Worm (Caenorhabditis elegans): Measurements from ENCODE around the gene sel-11.

DNA sequence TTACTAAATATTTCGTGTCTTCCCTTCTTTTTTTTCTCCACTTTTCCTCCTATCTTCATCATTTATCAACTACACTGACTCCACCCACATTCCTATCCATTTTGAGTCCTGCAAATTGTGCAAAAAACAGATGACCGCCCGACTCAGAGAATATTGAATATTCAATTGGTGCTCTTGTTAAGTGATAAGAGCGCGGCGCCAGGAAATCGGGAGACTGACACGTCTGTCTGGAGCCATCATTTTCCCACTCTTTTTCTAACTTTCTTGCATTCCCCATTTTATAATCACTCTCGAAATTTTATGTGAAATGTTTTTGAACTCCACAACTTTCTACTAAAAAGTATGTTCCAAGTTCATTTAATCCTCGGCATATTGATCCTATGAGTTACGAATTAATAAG, 11.3 kb upstream of the sel-11 start:
- TF ChIP-seq ces-1 (GFP tag; optimal IDR thresholded peaks at IDR 0.05) (no peak), nhr-237 (tag; optimal IDR thresholded peaks at IDR 0.05) (no peak), sptf-1 (tag; optimal IDR thresholded peaks at IDR 0.05) (no peak), blmp-1 (tag; optimal IDR thresholded peaks at IDR 0.05) (no peak), nhr-76 (tag; optimal IDR thresholded peaks at IDR 0.05) (no peak), mls-2 (tag; optimal IDR thresholded peaks at IDR 0.05) (no peak), unc-39 (tag; optimal IDR thresholded peaks at IDR 0.05) (no peak), cnd-1 (tag; optimal IDR thresholded peaks at IDR 0.05) (no peak), elt-1 (tag; optimal IDR thresholded peaks at IDR 0.05; ENCODE audit: borderline replicate concordance, insufficient read depth) (no peak), lin-13 (tag; optimal IDR thresholded peaks at IDR 0.05) (no peak), M03D4.4 (tag; optimal IDR thresholded peaks at IDR 0.05) (no peak), nhr-28 (tag; optimal IDR thresholded peaks at IDR 0.05) (no peak)

All from whole organism, mixed stage, embryonic.